Fruit fly (Drosophila melanogaster): ENCODE measurements around the gene lectin-37Da.

DNA sequence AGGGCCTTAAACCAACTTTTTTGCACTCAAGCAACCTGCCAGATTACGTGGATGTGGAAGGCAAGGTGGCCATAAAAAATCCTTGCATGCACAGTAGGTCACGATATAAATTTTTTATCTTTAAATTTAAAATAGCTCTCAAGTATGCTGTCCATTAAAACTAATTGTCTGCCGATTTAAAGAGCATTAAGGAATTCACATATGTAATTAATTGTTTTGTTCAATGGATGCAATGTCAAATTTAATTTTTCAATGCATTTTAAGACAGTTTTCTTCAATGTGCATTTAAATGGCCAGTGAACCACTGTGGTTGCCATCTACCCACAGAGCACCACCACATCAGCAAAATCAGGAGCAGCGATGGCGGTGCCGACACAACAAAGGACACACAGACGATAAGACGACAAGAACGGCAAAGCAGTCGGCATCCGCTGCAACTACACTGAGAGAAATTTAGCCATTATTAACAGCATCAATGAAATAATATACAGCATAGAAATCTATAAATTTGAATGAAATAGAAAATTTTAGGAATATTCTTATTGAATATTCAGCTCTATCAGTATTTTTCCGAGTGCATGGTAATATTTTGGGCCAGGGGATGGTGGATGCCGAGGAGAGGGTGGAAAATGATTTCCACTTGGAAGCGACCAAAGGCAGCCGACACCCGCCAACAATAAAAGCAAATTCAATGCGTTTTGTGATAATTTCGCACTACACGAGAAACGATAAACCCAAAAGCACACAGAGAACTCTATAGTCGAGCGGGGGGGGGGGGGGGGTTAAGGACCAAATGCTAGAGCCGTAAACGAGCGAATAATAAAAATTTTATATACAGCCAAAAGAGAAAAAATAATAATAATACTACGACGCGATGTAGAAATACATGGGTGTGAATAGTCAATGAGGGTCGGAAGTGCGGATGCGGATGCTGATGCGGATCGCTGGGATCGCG, 40.7 kb upstream of the lectin-37Da start:
- TF ChIP-seq CG8478 (optimal IDR thresholded peaks at IDR 0.05) (no peak), CTCF (optimal IDR thresholded peaks at IDR 0.05) (no peak)
